Fruit fly (Drosophila melanogaster) Kc167 (cell line): ENCODE measurements around the gene CG11911.

Source experiments
- Myc ChIP-seq: fragments of >200 bp; optimal IDR thresholded peaks from 2 replicates; lab custom pipeline; 2017; ENCODE audit warnings: missing external identifiers
- h ChIP-seq: fragments of >200 bp; optimal IDR thresholded peaks from 3 replicates; lab custom pipeline; 2018; ENCODE audit warnings: missing external identifiers
- insv ChIP-seq: fragments of >200 bp; optimal IDR thresholded peaks from 3 replicates; lab custom pipeline; 2018; ENCODE audit warnings: missing external identifiers
- psq ChIP-seq: fragments of >200 bp; optimal IDR thresholded peaks from 2 replicates; lab custom pipeline; 2017; ENCODE audit warnings: missing external identifiers
- ttk ChIP-seq: sonication (Bioruptor generic); optimal IDR thresholded peaks from 2 replicates; lab custom pipeline; 2017; ENCODE audit warnings: missing external identifiers

DNA sequence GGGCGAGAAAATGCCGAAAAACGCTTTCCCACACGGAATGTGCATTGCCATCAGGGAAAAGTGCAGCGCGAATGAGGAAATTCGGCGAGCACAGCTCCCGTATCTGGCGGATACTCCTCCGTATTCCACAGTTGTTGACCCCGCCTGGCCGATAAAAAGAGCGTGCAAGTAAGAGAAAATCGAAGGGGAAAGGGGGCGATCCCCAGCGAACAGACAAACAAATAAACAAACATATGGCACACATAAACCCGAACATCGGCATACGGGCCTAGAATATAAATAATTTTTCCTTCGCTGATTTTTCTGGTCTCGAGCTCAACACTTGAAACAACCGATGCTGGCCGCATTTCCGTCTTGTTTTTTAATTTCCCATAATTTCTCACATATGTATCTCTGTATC is 30.7 kb downstream of the CG11911 start:
- TF ChIP-seq insv (lab: Kevin White, UChicago), result no peak
- no peak for TF ChIP-seq h (lab: Kevin White, UChicago)
- TF ChIP-seq ttk (lab: Kevin White, UChicago), result no peak
- TF ChIP-seq psq, result no peak
- TF ChIP-seq Myc (lab: Kevin White, UChicago), result no peak
